Worm (Caenorhabditis elegans) whole organism, early embryonic: ENCODE data around the gene itsn-1.

Experiments used
- B0310.2 ChIP-seq: sonication (generic microtip); optimal IDR thresholded peaks from 2 replicates; lab custom pipeline; 2016; ENCODE audit warnings: mild to moderate bottlenecking, missing genetic modification characterization, missing compliant biosample characterization
- F13C5.2 ChIP-seq: sonication (generic microtip); optimal IDR thresholded peaks from 2 replicates; lab custom pipeline; 2017; ENCODE audit warnings: mild to moderate bottlenecking, missing genetic modification characterization, inconsistent platforms, missing compliant biosample characterization
- aly-1 ChIP-seq: sonication (generic microtip); optimal IDR thresholded peaks from 2 replicates; lab custom pipeline; 2016; ENCODE audit warnings: missing genetic modification characterization, missing compliant biosample characterization
- ama-1 ChIP-seq: fragments of 150-350 bp; optimal IDR thresholded peaks from 2 replicates; lab custom pipeline; 2014
- ceh-13 ChIP-seq: fragments of 200-800 bp; sonication (Bioruptor generic); optimal IDR thresholded peaks from 2 replicates; lab custom pipeline; 2018; ENCODE audit warnings: mild to moderate bottlenecking, missing genetic modification characterization, missing compliant biosample characterization
- ceh-36 ChIP-seq: sonication (generic microtip); optimal IDR thresholded peaks from 2 replicates; lab custom pipeline; 2016; ENCODE audit warnings: missing genetic modification characterization, inconsistent platforms, missing compliant biosample characterization
- ets-7 ChIP-seq: sonication (generic microtip); optimal IDR thresholded peaks from 2 replicates; lab custom pipeline; 2016; ENCODE audit warnings: missing genotype, missing genetic modification characterization, missing compliant biosample characterization
- flt-1 ChIP-seq: fragments of 200-800 bp; sonication (Bioruptor generic); IDR thresholded peaks from 2 replicates; pipeline ENCODE4 v1.3.6; 2022; ENCODE audit warnings: missing genetic modification characterization, missing compliant biosample characterization
- hmbx-1 ChIP-seq: sonication (generic microtip); optimal IDR thresholded peaks from 2 replicates; lab custom pipeline; 2016; ENCODE audit warnings: mild to moderate bottlenecking, missing genetic modification characterization, missing compliant biosample characterization
- hmg-4 ChIP-seq: fragments of 200-800 bp; sonication (Bioruptor generic); optimal IDR thresholded peaks from 2 replicates; lab custom pipeline; 2018; ENCODE audit warnings: mild to moderate bottlenecking, missing genetic modification characterization, missing compliant biosample characterization
- hnd-1 ChIP-seq: sonication (generic microtip); optimal IDR thresholded peaks from 2 replicates; lab custom pipeline; 2016; ENCODE audit warnings: missing genetic modification characterization, missing compliant biosample characterization
- pes-1 ChIP-seq: fragments of 200-800 bp; sonication (Bioruptor generic); IDR thresholded peaks from 2 replicates; pipeline ENCODE4 v1.3.6; 2022; ENCODE audit warnings: missing genetic modification reagents, missing genetic modification characterization, missing compliant biosample characterization
- scrt-1 ChIP-seq: fragments of 200-800 bp; sonication (Bioruptor generic); IDR thresholded peaks from 2 replicates; pipeline ENCODE4 v1.3.6; 2022; ENCODE audit warnings: missing genetic modification characterization, missing compliant biosample characterization
- sea-1 ChIP-seq: fragments of 200-800 bp; sonication (Bioruptor generic); conservative IDR thresholded peaks from 2 replicates; pipeline ENCODE4 v1.3.6; 2022; ENCODE audit warnings: missing genetic modification characterization, missing compliant biosample characterization
- tbx-11 ChIP-seq: fragments of 200-800 bp; sonication (Bioruptor generic); IDR thresholded peaks from 2 replicates; pipeline ENCODE4 v1.3.6; 2022; ENCODE audit warnings: missing genetic modification characterization, missing compliant biosample characterization
- tbx-37 ChIP-seq: fragments of 200-800 bp; sonication (Bioruptor generic); conservative IDR thresholded peaks from 2 replicates; pipeline ENCODE4 v1.3.6; 2022; ENCODE audit warnings: missing genetic modification reagents, missing genetic modification characterization, missing compliant biosample characterization
- tra-4 ChIP-seq: sonication (generic microtip); optimal IDR thresholded peaks from 2 replicates; lab custom pipeline; 2017; ENCODE audit warnings: missing genetic modification characterization, missing compliant biosample characterization

Gene itsn-1

ce11 chrIV:17104157-17104872 is 15.2 kb upstream of the itsn-1 start:
- TF ChIP-seq ets-7 (tag; lab: Kevin White, UChicago) (no peak), scrt-1 (GFP tag; lab: Robert Waterston, UW) (peak; percentile 5; the same call in 1 of the 2 replicates), ama-1 (lab: Kevin White, UChicago) (no peak), aly-1 (tag; lab: Kevin White, UChicago) (no peak)

ce11 chrIV:17105578-17105977 is 13.9 kb upstream of the itsn-1 start:
- no peak for TF ChIP-seq sea-1 (GFP tag; lab: Robert Waterston, UW)
- TF ChIP-seq aly-1 (tag; lab: Kevin White, UChicago): peak; percentile 57
- no peak for TF ChIP-seq ceh-13 (GFP tag; lab: Kevin White, UChicago)

- TF ChIP-seq B0310.2 (tag; lab: Kevin White, UChicago) (no peak), ceh-13 (GFP tag; lab: Kevin White, UChicago) (peak; percentile 29), ceh-36 (tag; lab: Kevin White, UChicago) (no peak), tbx-37 (GFP tag; lab: Robert Waterston, UW) (no peak), sea-1 (GFP tag; lab: Robert Waterston, UW) (0 out of 2 replicates have a peak, but pooled peaks have one; percentile 9), hmbx-1 (tag; lab: Kevin White, UChicago) (no peak), scrt-1 (GFP tag; lab: Robert Waterston, UW) (no peak), pes-1 (GFP tag; lab: Robert Waterston, UW) (peak; percentile 80)
These were observed 11.3 kb upstream of the itsn-1 start for ce11 chrIV:17108200-17108599.

- TF ChIP-seq tbx-37 (GFP tag; lab: Robert Waterston, UW): no peak
- no peak for TF ChIP-seq ceh-36 (tag; lab: Kevin White, UChicago)
- no peak for TF ChIP-seq B0310.2 (tag; lab: Kevin White, UChicago)
- no peak for TF ChIP-seq hmbx-1 (tag; lab: Kevin White, UChicago)
- no peak for TF ChIP-seq tbx-11
- no peak for TF ChIP-seq tra-4
- no peak for TF ChIP-seq ceh-13 (GFP tag; lab: Kevin White, UChicago)
- no peak for TF ChIP-seq aly-1 (tag; lab: Kevin White, UChicago)
- TF ChIP-seq ama-1 (lab: Kevin White, UChicago): no peak
- TF ChIP-seq F13C5.2 (tag; lab: Kevin White, UChicago): no peak
- no peak for TF ChIP-seq scrt-1 (GFP tag; lab: Robert Waterston, UW)
- TF ChIP-seq hmg-4: no peak
- TF ChIP-seq flt-1 (GFP tag; lab: Robert Waterston, UW): no peak
- TF ChIP-seq hnd-1: no peak
- no peak for TF ChIP-seq sea-1 (GFP tag; lab: Robert Waterston, UW)
- no peak for TF ChIP-seq ets-7 (tag; lab: Kevin White, UChicago)
- no peak for TF ChIP-seq pes-1 (GFP tag; lab: Robert Waterston, UW)
These were observed 10.7 kb upstream of the itsn-1 start for ce11 chrIV:17108805-17109204.

ce11 chrIV:17109436-17109835 is 10.0 kb upstream of the itsn-1 start:
- TF ChIP-seq ama-1 (lab: Kevin White, UChicago) (no peak), hnd-1 (no peak), tbx-37 (GFP tag; lab: Robert Waterston, UW) (no peak)

- no peak for TF ChIP-seq aly-1 (tag; lab: Kevin White, UChicago)
- no peak for TF ChIP-seq ceh-13 (GFP tag; lab: Kevin White, UChicago)
- no peak for TF ChIP-seq hmg-4
- no peak for TF ChIP-seq ama-1 (lab: Kevin White, UChicago)
- no peak for TF ChIP-seq hnd-1
- TF ChIP-seq scrt-1 (GFP tag; lab: Robert Waterston, UW): no peak
- TF ChIP-seq tra-4: no peak
- TF ChIP-seq B0310.2 (tag; lab: Kevin White, UChicago): no peak
- TF ChIP-seq hmbx-1 (tag; lab: Kevin White, UChicago): no peak
- TF ChIP-seq ets-7 (tag; lab: Kevin White, UChicago): no peak
- TF ChIP-seq F13C5.2 (tag; lab: Kevin White, UChicago): no peak
- no peak for TF ChIP-seq flt-1 (GFP tag; lab: Robert Waterston, UW)
- no peak for TF ChIP-seq sea-1 (GFP tag; lab: Robert Waterston, UW)
- no peak for TF ChIP-seq pes-1 (GFP tag; lab: Robert Waterston, UW)
These were observed 8.6 kb upstream of the itsn-1 start, which contains the start of gene sfa-1 for ce11 chrIV:17110882-17111281. Gene sfa-1 (minus strand): TSS chrIV:17110982.

- TF ChIP-seq hmbx-1 (tag; lab: Kevin White, UChicago) (no peak), ets-7 (tag; lab: Kevin White, UChicago) (no peak), F13C5.2 (tag; lab: Kevin White, UChicago) (no peak), hnd-1 (no peak), ceh-36 (tag; lab: Kevin White, UChicago) (no peak), sea-1 (GFP tag; lab: Robert Waterston, UW) (no peak), B0310.2 (tag; lab: Kevin White, UChicago) (no peak), ama-1 (lab: Kevin White, UChicago) (no peak)
These were observed 7.7 kb upstream of the itsn-1 start, which contains the start of gene Y116A8C.33 for ce11 chrIV:17111813-17112212. Gene Y116A8C.33 (plus strand): TSS chrIV:17112113.

ce11 chrIV:17116345-17116744 is 3.1 kb upstream of the itsn-1 start, which contains the start of gene cyn-13:
Gene cyn-13 (minus strand): TSS chrIV:17116657.
- TF ChIP-seq ama-1 (lab: Kevin White, UChicago) (peak; percentile 69), flt-1 (GFP tag; lab: Robert Waterston, UW) (no peak)
